Worm (Caenorhabditis elegans): Measurements from ENCODE around the gene F11C7.7.

F11C7.7 gene

DNA sequence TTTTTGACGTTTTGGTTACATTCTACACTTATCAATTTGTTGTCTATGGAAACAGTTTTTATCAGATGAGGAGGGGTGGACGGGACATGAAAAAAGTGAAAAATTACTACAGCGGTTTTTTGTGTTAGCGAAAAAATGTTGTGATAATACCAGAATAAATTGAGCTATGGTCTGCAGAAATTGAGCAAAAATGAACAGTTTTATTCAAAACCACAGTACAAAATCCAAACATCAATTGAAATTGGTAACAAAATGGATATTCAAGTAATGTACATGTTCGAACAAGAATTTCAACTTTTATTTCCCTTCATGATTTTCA, 26.2 kb downstream of the F11C7.7 start:
- TF ChIP-seq mab-5 (tag; optimal IDR thresholded peaks at IDR 0.05), result no peak
- TF ChIP-seq nhr-76 (tag; optimal IDR thresholded peaks at IDR 0.05), result no peak
- TF ChIP-seq snpc-4 (tag; optimal IDR thresholded peaks at IDR 0.05), result no peak
- TF ChIP-seq elt-1 (tag; optimal IDR thresholded peaks at IDR 0.05; ENCODE audit: borderline replicate concordance, insufficient read depth), result no peak
- no peak for TF ChIP-seq drap-1 (GFP tag; optimal IDR thresholded peaks at IDR 0.05)
- TF ChIP-seq sem-2 (GFP tag; optimal IDR thresholded peaks at IDR 0.05), result no peak
- no peak for TF ChIP-seq ham-2 (GFP tag; optimal IDR thresholded peaks at IDR 0.05)
- no peak for TF ChIP-seq unc-62 (GFP tag; optimal IDR thresholded peaks at IDR 0.05)
- TF ChIP-seq lin-13 (tag; optimal IDR thresholded peaks at IDR 0.05), result no peak
- TF ChIP-seq ceh-39 (tag; optimal IDR thresholded peaks at IDR 0.05), result no peak

DNA sequence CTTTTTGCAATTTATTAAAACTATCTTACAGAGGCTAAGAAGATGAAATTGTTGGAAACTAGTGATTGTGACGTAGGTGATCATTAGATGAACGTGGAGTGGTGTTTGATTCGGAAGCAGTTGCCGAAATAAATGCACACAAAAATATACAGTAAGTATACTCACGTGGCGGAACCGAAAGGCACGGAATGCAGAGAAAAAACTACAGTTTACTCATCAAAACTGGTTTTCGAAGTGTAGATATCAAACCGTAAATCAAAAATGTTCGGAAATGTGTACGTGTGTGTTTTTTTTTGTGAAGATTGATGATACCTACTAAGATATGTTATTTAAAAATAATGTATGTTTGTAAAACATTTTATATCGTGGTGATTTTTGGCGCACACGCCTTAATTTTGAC, 28.3 kb downstream of the F11C7.7 start:
- TF ChIP-seq bed-3 (GFP tag; optimal IDR thresholded peaks at IDR 0.05) (no peak), cnd-1 (tag; optimal IDR thresholded peaks at IDR 0.05) (no peak), mls-2 (tag; optimal IDR thresholded peaks at IDR 0.05) (no peak), sem-2 (GFP tag; optimal IDR thresholded peaks at IDR 0.05) (no peak), nhr-2 (tag; optimal IDR thresholded peaks at IDR 0.05) (no peak), pha-4 (tag; optimal IDR thresholded peaks at IDR 0.05) (no peak), ceh-39 (tag; optimal IDR thresholded peaks at IDR 0.05) (no peak), elt-1 (tag; optimal IDR thresholded peaks at IDR 0.05; ENCODE audit: borderline replicate concordance, insufficient read depth) (no peak), nhr-76 (tag; optimal IDR thresholded peaks at IDR 0.05) (no peak), tbx-8 (GFP tag; optimal IDR thresholded peaks at IDR 0.05) (no peak), nhr-237 (tag; optimal IDR thresholded peaks at IDR 0.05) (no peak), lin-13 (tag; optimal IDR thresholded peaks at IDR 0.05) (no peak), ceh-83 (GFP tag; optimal IDR thresholded peaks at IDR 0.05) (no peak), mep-1 (tag; optimal IDR thresholded peaks at IDR 0.05) (no peak), flh-1 (GFP tag; optimal IDR thresholded peaks at IDR 0.05) (no peak), ham-2 (GFP tag; optimal IDR thresholded peaks at IDR 0.05) (no peak), sptf-1 (tag; optimal IDR thresholded peaks at IDR 0.05) (no peak)

DNA sequence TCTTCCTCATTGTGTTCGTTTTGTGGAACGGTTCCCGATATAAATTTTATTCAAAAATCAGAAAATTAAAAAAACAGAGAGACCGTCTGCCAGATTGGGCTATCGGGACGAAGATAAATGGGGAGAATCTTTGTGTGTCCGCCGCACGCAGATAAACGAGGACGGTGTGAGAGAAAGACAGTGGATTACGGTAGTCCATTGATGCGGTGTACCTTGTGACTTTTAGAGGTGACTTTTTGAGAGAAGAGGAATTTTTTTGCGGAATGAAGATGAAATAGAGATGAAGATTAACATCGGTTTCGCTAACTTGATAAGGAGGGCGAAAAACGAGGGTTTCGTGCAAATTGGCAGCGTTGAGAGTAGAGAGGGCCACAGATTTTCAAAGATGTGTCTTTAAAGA, 29.4 kb downstream of the F11C7.7 start:
- TF ChIP-seq hlh-1 (tag; optimal IDR thresholded peaks at IDR 0.05) (no peak), nhr-237 (tag; optimal IDR thresholded peaks at IDR 0.05) (no peak), sptf-1 (tag; optimal IDR thresholded peaks at IDR 0.05) (no peak), M03D4.4 (tag; optimal IDR thresholded peaks at IDR 0.05) (no peak), snpc-4 (tag; optimal IDR thresholded peaks at IDR 0.05) (no peak), ham-2 (GFP tag; optimal IDR thresholded peaks at IDR 0.05) (no peak), nhr-12 (tag; optimal IDR thresholded peaks at IDR 0.05) (no peak), ces-1 (GFP tag; optimal IDR thresholded peaks at IDR 0.05) (no peak), ceh-83 (GFP tag; optimal IDR thresholded peaks at IDR 0.05) (no peak), mab-5 (tag; optimal IDR thresholded peaks at IDR 0.05) (no peak), nhr-28 (tag; optimal IDR thresholded peaks at IDR 0.05) (no peak), unc-62 (GFP tag; optimal IDR thresholded peaks at IDR 0.05) (no peak), drap-1 (GFP tag; optimal IDR thresholded peaks at IDR 0.05) (no peak), flh-1 (GFP tag; optimal IDR thresholded peaks at IDR 0.05) (no peak), pha-4 (tag; optimal IDR thresholded peaks at IDR 0.05) (no peak), elt-1 (tag; optimal IDR thresholded peaks at IDR 0.05; ENCODE audit: borderline replicate concordance, insufficient read depth) (no peak), cnd-1 (tag; optimal IDR thresholded peaks at IDR 0.05) (no peak), mep-1 (tag; optimal IDR thresholded peaks at IDR 0.05) (no peak), bed-3 (GFP tag; optimal IDR thresholded peaks at IDR 0.05) (no peak)

DNA sequence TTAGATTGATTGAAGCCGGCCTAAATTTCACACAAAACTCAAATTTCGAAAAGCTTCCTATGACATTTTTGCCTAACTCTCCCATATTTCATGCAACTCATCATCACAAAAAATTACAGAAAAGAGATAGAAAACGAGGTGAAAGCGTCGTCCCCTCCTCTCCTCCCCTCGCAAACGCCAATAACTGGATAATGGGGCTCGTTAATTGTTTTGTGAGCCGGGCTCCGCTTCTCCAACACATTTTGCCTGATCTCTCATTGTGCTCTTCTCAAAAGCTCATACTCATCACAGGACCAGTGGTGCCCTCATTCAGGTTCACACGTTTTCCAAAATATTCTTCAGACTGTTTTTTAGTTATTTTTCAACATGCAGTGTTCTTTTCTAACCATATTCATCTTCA, 30.4 kb downstream of the F11C7.7 start, which contains the start of gene pbo-6:
Gene pbo-6, plus strand, starts transcription at position 240 of the 400 bp plus-strand sequence.
- TF ChIP-seq ceh-39 (tag; optimal IDR thresholded peaks at IDR 0.05), result no peak
- TF ChIP-seq flh-1 (GFP tag; optimal IDR thresholded peaks at IDR 0.05), result no peak
- no peak for TF ChIP-seq blmp-1 (tag; optimal IDR thresholded peaks at IDR 0.05)

DNA sequence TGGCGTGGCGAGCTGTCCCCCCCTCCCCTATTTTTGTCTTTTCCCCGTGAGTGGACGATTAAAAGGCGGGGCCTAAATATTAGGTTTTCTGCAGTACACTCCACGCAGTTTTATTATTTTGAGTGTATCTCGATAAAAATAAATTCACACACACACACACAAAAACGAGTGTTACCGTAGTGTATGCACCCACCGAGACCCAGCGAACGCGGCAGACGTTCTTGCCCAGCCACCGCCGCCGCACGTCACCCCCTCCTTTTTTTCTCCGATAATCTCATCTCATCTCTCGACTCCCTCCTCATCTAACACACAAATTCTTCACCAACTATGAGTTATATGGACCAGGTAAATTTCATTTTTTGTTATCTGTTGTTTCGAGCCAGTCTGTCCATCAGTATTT, 35.8 kb downstream of the F11C7.7 start, which contains the start of gene fubl-3:
Gene fubl-3, plus strand, starts transcription at position 212 of the 400 bp plus-strand sequence.
- TF ChIP-seq ces-1 (GFP tag; optimal IDR thresholded peaks at IDR 0.05) (peak; percentile 26), nhr-28 (tag; optimal IDR thresholded peaks at IDR 0.05) (no peak), mls-2 (tag; optimal IDR thresholded peaks at IDR 0.05) (no peak), sptf-1 (tag; optimal IDR thresholded peaks at IDR 0.05) (no peak), hlh-1 (tag; optimal IDR thresholded peaks at IDR 0.05) (peak; percentile 44), snpc-4 (tag; optimal IDR thresholded peaks at IDR 0.05) (no peak), M03D4.4 (tag; optimal IDR thresholded peaks at IDR 0.05) (no peak), ham-2 (GFP tag; optimal IDR thresholded peaks at IDR 0.05) (no peak), mep-1 (tag; optimal IDR thresholded peaks at IDR 0.05) (peak; percentile 7), bed-3 (GFP tag; optimal IDR thresholded peaks at IDR 0.05) (no peak), ceh-43 (GFP tag; optimal IDR thresholded peaks at IDR 0.05) (no peak), cnd-1 (tag; optimal IDR thresholded peaks at IDR 0.05) (peak; percentile 8), nhr-12 (tag; optimal IDR thresholded peaks at IDR 0.05) (no peak), pha-4 (tag; optimal IDR thresholded peaks at IDR 0.05) (peak; percentile 1), unc-120 (tag; optimal IDR thresholded peaks at IDR 0.05; ENCODE audit: poor library complexity, severe bottlenecking) (no peak), lin-13 (tag; optimal IDR thresholded peaks at IDR 0.05) (peak; percentile 13), lsy-2 (tag; optimal IDR thresholded peaks at IDR 0.05) (peak; percentile 92), elt-1 (tag; optimal IDR thresholded peaks at IDR 0.05; ENCODE audit: borderline replicate concordance, insufficient read depth) (peak; percentile 18)

Measured in whole organism, mixed stage, embryonic.